Fruit fly (Drosophila melanogaster) whole organism, adult: ENCODE measurements around the gene CG12698.

Experiments
- CG11617 ChIP-seq: fragments of 200-800 bp; sonication (Bioruptor generic); optimal IDR thresholded peaks from 2 replicates; lab custom pipeline; 2017; ENCODE audit warnings: mild to moderate bottlenecking, missing biosample characterization, missing genetic modification reagents, missing genetic modification characterization
- CG12768 ChIP-seq: fragments of 200-800 bp; sonication (Bioruptor generic); optimal IDR thresholded peaks from 2 replicates; lab custom pipeline; 2017; ENCODE audit warnings: missing biosample characterization, missing genetic modification characterization, mild to moderate bottlenecking, moderate library complexity, missing genetic modification reagents
- CG14711 ChIP-seq: fragments of 200-800 bp; sonication (Bioruptor generic); optimal IDR thresholded peaks from 2 replicates; lab custom pipeline; 2018; ENCODE audit warnings: missing biosample characterization, mild to moderate bottlenecking, missing genetic modification characterization, moderate library complexity
- CG1620 ChIP-seq: fragments of 200-800 bp; sonication (Bioruptor generic); optimal IDR thresholded peaks from 2 replicates; lab custom pipeline; 2016; ENCODE audit warnings: missing biosample characterization, missing genetic modification characterization
- CG33017 ChIP-seq: fragments of 200-800 bp; sonication (Bioruptor generic); optimal IDR thresholded peaks from 2 replicates; lab custom pipeline; 2018; ENCODE audit warnings: missing biosample characterization, mild to moderate bottlenecking, missing genetic modification characterization, moderate library complexity
- CG5204 ChIP-seq: fragments of 200-800 bp; sonication (Bioruptor generic); optimal IDR thresholded peaks from 2 replicates; lab custom pipeline; 2016; ENCODE audit warnings: missing biosample characterization, missing genetic modification characterization
- CG7045 ChIP-seq: fragments of 200-800 bp; sonication (Bioruptor generic); optimal IDR thresholded peaks from 2 replicates; lab custom pipeline; 2017; ENCODE audit warnings: missing biosample characterization, mild to moderate bottlenecking, missing genetic modification characterization
- CG7101 ChIP-seq: fragments of 200-800 bp; sonication (Bioruptor generic); optimal IDR thresholded peaks from 2 replicates; lab custom pipeline; 2018; ENCODE audit warnings: missing biosample characterization, mild to moderate bottlenecking, missing genetic modification characterization, moderate library complexity
- Clk ChIP-seq: fragments of 200-800 bp; sonication (Bioruptor generic); optimal IDR thresholded peaks from 2 replicates; lab custom pipeline; 2017; ENCODE audit warnings: missing biosample characterization, missing genetic modification characterization
- Crg-1 ChIP-seq: fragments of 200-800 bp; sonication (Bioruptor generic); optimal IDR thresholded peaks from 2 replicates; lab custom pipeline; 2016; ENCODE audit warnings: missing biosample characterization, missing genetic modification characterization
- Hr96 ChIP-seq: fragments of 200-800 bp; sonication (Bioruptor generic); optimal IDR thresholded peaks from 2 replicates; lab custom pipeline; 2016; ENCODE audit warnings: missing biosample characterization, missing genetic modification characterization
- Mnt ChIP-seq: fragments of 200-800 bp; sonication (Bioruptor generic); optimal IDR thresholded peaks from 2 replicates; lab custom pipeline; 2016; ENCODE audit warnings: missing biosample characterization, mild to moderate bottlenecking, missing genetic modification characterization
- bab1 ChIP-seq: fragments of 200-800 bp; sonication (Bioruptor generic); optimal IDR thresholded peaks from 3 replicates; lab custom pipeline; 2019; ENCODE audit warnings: missing biosample characterization, mild to moderate bottlenecking, missing genetic modification characterization, moderate library complexity
- cic ChIP-seq: fragments of 200-800 bp; sonication (Bioruptor generic); optimal IDR thresholded peaks from 2 replicates; lab custom pipeline; 2017; ENCODE audit warnings: missing biosample characterization, mild to moderate bottlenecking, missing genetic modification characterization, moderate library complexity
- cnc ChIP-seq, 2 experiments: fragments of >200 bp; optimal IDR thresholded peaks; 2 replicates each; lab custom pipeline; 2017
- kay ChIP-seq: fragments of 200-800 bp; sonication (Bioruptor generic); peaks from one replicate; lab custom pipeline; 2016; ENCODE audit warnings: missing biosample characterization, missing genetic modification characterization, borderline replicate concordance
- ovo ChIP-seq: fragments of 200-800 bp; sonication (Bioruptor generic); optimal IDR thresholded peaks from 2 replicates; lab custom pipeline; 2016; ENCODE audit warnings: missing biosample characterization, missing genetic modification characterization
- pad ChIP-seq: fragments of 200-800 bp; sonication (Bioruptor generic); optimal IDR thresholded peaks from 3 replicates; lab custom pipeline; 2017; ENCODE audit warnings: missing biosample characterization, missing genetic modification characterization, mild to moderate bottlenecking, moderate library complexity, missing genetic modification reagents
- tj ChIP-seq: fragments of 200-800 bp; sonication (Bioruptor generic); optimal IDR thresholded peaks from 3 replicates; lab custom pipeline; 2017; ENCODE audit warnings: missing biosample characterization, mild to moderate bottlenecking, missing genetic modification characterization, moderate library complexity
- toe ChIP-seq: fragments of 200-800 bp; sonication (Bioruptor generic); optimal IDR thresholded peaks from 2 replicates; lab custom pipeline; 2016; ENCODE audit warnings: missing biosample characterization, missing genetic modification characterization

CG12698 gene

dm6 chrX:15982844-15983243 lies 23.1 kb upstream of the CG12698 start, which contains the start of gene Cep164:
Cep164 (minus strand) TSS chrX:15982944.
- TF ChIP-seq pad = no peak
- TF ChIP-seq ovo (GFP tag; lab: Kevin White, UChicago) = no peak
- no peak for TF ChIP-seq Hr96 (GFP tag; lab: Kevin White, UChicago)
- TF ChIP-seq CG11617 (GFP tag; lab: Kevin White, UChicago) = no peak
- TF ChIP-seq cic (GFP tag; lab: Kevin White, UChicago) = no peak
- no peak for TF ChIP-seq Crg-1 (GFP tag; lab: Kevin White, UChicago)
- TF ChIP-seq tj (GFP tag; lab: Kevin White, UChicago) = no peak
- TF ChIP-seq toe (GFP tag; lab: Kevin White, UChicago) = no peak

- TF ChIP-seq CG7045 (no peak), kay (GFP tag; lab: Kevin White, UChicago) (no peak), CG11617 (GFP tag; lab: Kevin White, UChicago) (no peak), bab1 (GFP tag; lab: Kevin White, UChicago) (peak; percentile 28)
Observed at dm6 chrX:15983501-15983900, 22.4 kb upstream of the CG12698 start, which contains the start of gene Slc25A46a. Slc25A46a (plus strand) TSS chrX:15983772.

dm6 chrX:15986654-15987053 lies 19.3 kb upstream of the CG12698 start, which contains the start of gene ND-20:
ND-20 (minus strand) TSS chrX:15986808.
- TF ChIP-seq kay (GFP tag; lab: Kevin White, UChicago) = no peak
- TF ChIP-seq pad = peak; percentile 19
- TF ChIP-seq CG11617 (GFP tag; lab: Kevin White, UChicago) = no peak
- no peak for TF ChIP-seq Hr96 (GFP tag; lab: Kevin White, UChicago)
- peak; percentile 18 for TF ChIP-seq bab1 (GFP tag; lab: Kevin White, UChicago)
- no peak for TF ChIP-seq ovo (GFP tag; lab: Kevin White, UChicago)
- no peak for TF ChIP-seq cic (GFP tag; lab: Kevin White, UChicago)
- TF ChIP-seq CG7045 = no peak
- peak; percentile 32 for TF ChIP-seq CG14711 (tag; lab: Kevin White, UChicago)
- TF ChIP-seq Crg-1 (GFP tag; lab: Kevin White, UChicago) = no peak
- TF ChIP-seq CG33017 (tag; lab: Kevin White, UChicago) = no peak
- no peak for TF ChIP-seq CG12768 (GFP tag; lab: Kevin White, UChicago)
- TF ChIP-seq CG5204 = no peak
- peak; percentile 30 for TF ChIP-seq CG1620 (GFP tag; lab: Kevin White, UChicago)
- peak; percentile 16 for TF ChIP-seq Mnt (GFP tag; lab: Kevin White, UChicago)
- no peak for TF ChIP-seq cnc (optimal IDR thresholded peaks at IDR 0.05; lab: Kevin White, UChicago)
- peak; percentile 30 for TF ChIP-seq CG7101 (tag; lab: Kevin White, UChicago)
- no peak for TF ChIP-seq tj (GFP tag; lab: Kevin White, UChicago)
- TF ChIP-seq Clk (GFP tag; lab: Kevin White, UChicago) = no peak
- no peak for TF ChIP-seq toe (GFP tag; lab: Kevin White, UChicago)

dm6 chrX:15989631-15990030 lies 16.3 kb upstream of the CG12698 start:
- TF ChIP-seq tj (GFP tag; lab: Kevin White, UChicago) (peak; percentile 96), Clk (GFP tag; lab: Kevin White, UChicago) (no peak)

dm6 chrX:15991618-15992526 lies 14.1 kb upstream of the CG12698 start, which contains the start of the genes CG46312, eIF5 and exd:
CG46312 (minus strand) TSS chrX:15991974.
eIF5 (minus strand) TSS chrX:15991974.
exd (plus strand) TSS chrX:15992468.
- TF ChIP-seq cic (GFP tag; lab: Kevin White, UChicago) (no peak), bab1 (GFP tag; lab: Kevin White, UChicago) (peak; percentile 73), Crg-1 (GFP tag; lab: Kevin White, UChicago) (no peak), ovo (GFP tag; lab: Kevin White, UChicago) (peak; percentile 13), pad (no peak), Mnt (GFP tag; lab: Kevin White, UChicago) (peak; percentile 29), kay (GFP tag; lab: Kevin White, UChicago) (no peak), CG33017 (tag; lab: Kevin White, UChicago) (no peak), CG7101 (tag; lab: Kevin White, UChicago) (peak; percentile 18), CG12768 (GFP tag; lab: Kevin White, UChicago) (no peak), cnc (optimal IDR thresholded peaks at IDR 0.05; lab: Kevin White, UChicago) (no peak), Hr96 (GFP tag; lab: Kevin White, UChicago) (no peak), toe (GFP tag; lab: Kevin White, UChicago) (no peak), CG7045 (no peak), CG5204 (no peak), CG11617 (GFP tag; lab: Kevin White, UChicago) (no peak), tj (GFP tag; lab: Kevin White, UChicago) (no peak), CG1620 (GFP tag; lab: Kevin White, UChicago) (no peak), CG14711 (tag; lab: Kevin White, UChicago) (no peak), Clk (GFP tag; lab: Kevin White, UChicago) (no peak)

dm6 chrX:15992527-15992897 lies 13.4 kb upstream of the CG12698 start:
- TF ChIP-seq Mnt (GFP tag; lab: Kevin White, UChicago) (peak; percentile 2), kay (GFP tag; lab: Kevin White, UChicago) (peak; percentile 93), CG7045 (no peak)
